Worm (Caenorhabditis elegans) whole organism, L2 larva: Measurements from ENCODE around the gene C52B9.19.

Source experiments
- C34F6.9 ChIP-seq: fragments of 150-350 bp; optimal IDR thresholded peaks from 2 replicates; lab custom pipeline; 2014; ENCODE audit warnings: missing biosample characterization, missing genetic modification characterization
- blmp-1 ChIP-seq: sonication (generic microtip); optimal IDR thresholded peaks from 2 replicates; lab custom pipeline; 2017; ENCODE audit warnings: missing genetic modification characterization, mild to moderate bottlenecking, missing compliant biosample characterization, antibody characterized with exemption, moderate library complexity; ENCODE audit not compliant: insufficient read depth
- elt-1 ChIP-seq: fragments of 150-350 bp; optimal IDR thresholded peaks from 2 replicates; lab custom pipeline; 2014; ENCODE audit warnings: missing biosample characterization, missing genetic modification characterization
- lin-11 ChIP-seq: fragments of 150-350 bp; sonication (generic microtip); optimal IDR thresholded peaks from 2 replicates; lab custom pipeline; 2014; ENCODE audit warnings: missing biosample characterization, missing genetic modification characterization, inconsistent platforms, mixed read lengths
- mdl-1 ChIP-seq, 2 experiments: fragments of 150-350 bp in 1 of 2; sonication (generic microtip) in 1 of 2; optimal IDR thresholded peaks; 2 replicates each; lab custom pipeline; 2017; ENCODE audit warnings: missing biosample characterization in 2 of 2, missing genetic modification characterization in 2 of 2
- nhr-129 ChIP-seq: fragments of 150-350 bp; optimal IDR thresholded peaks from 2 replicates; lab custom pipeline; 2014; ENCODE audit warnings: missing biosample characterization, missing genetic modification characterization
- nhr-237 ChIP-seq: fragments of 150-350 bp; optimal IDR thresholded peaks from 2 replicates; lab custom pipeline; 2014; ENCODE audit warnings: missing biosample characterization, missing genetic modification characterization
- unc-39 ChIP-seq: fragments of 150-350 bp; optimal IDR thresholded peaks from 2 replicates; lab custom pipeline; 2014; ENCODE audit warnings: missing biosample characterization, missing genetic modification characterization
- unc-62 ChIP-seq: fragments of 150-350 bp; optimal IDR thresholded peaks from 2 replicates; lab custom pipeline; 2014; ENCODE audit warnings: missing biosample characterization, missing genetic modification reagents, missing genetic modification characterization
- ztf-11 ChIP-seq: sonication (generic microtip); optimal IDR thresholded peaks from 2 replicates; lab custom pipeline; 2017; ENCODE audit warnings: missing biosample characterization, missing genetic modification characterization
- ztf-4 ChIP-seq: fragments of 150-350 bp; optimal IDR thresholded peaks from 2 replicates; lab custom pipeline; 2014; ENCODE audit warnings: missing biosample characterization, missing genetic modification characterization

DNA sequence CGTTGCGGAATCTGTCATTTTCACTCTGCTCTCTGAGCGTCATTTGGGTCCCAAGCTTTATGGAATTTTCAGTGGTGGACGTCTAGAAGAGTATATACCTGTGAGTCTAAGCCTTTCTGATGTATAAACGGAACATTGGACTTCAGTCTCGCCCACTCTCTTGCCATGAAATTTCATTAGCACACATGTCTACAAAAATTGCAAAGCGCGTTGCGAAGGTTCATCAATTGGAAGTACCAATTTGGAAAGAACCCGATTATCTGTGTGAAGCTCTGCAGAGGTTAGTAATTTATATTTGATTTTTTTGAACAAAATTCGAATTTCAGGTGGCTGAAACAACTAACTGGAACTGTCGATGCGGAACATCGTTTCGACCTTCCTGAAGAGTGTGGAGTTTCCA lies 7.5 kb downstream of the C52B9.19 start:
- TF ChIP-seq ztf-11 (tag; lab: Kevin White, UChicago) (no peak), unc-62 (GFP tag; lab: Kevin White, UChicago) (no peak), mdl-1 (tag; optimal IDR thresholded peaks at IDR 0.05; lab: Kevin White, UChicago) (no peak), C34F6.9 (tag; lab: Kevin White, UChicago) (no peak), nhr-237 (tag; lab: Kevin White, UChicago) (no peak), lin-11 (tag; lab: Kevin White, UChicago) (no peak), nhr-129 (no peak), elt-1 (tag; lab: Kevin White, UChicago) (no peak), blmp-1 (tag; lab: Kevin White, UChicago) (no peak), unc-39 (tag; lab: Kevin White, UChicago) (no peak), ztf-4 (tag; lab: Kevin White, UChicago) (no peak)
